Fruit fly (Drosophila melanogaster) whole organism, prepupa: ENCODE data around the gene CG46440.

Source experiments
- CG10631 ChIP-seq: fragments of 200-800 bp; sonication (Bioruptor generic); optimal IDR thresholded peaks from 2 replicates; lab custom pipeline; 2016; ENCODE audit warnings: missing biosample characterization, missing genetic modification characterization
- CG10669 ChIP-seq: fragments of 200-800 bp; sonication (Bioruptor generic); optimal IDR thresholded peaks from 3 replicates; lab custom pipeline; 2018; ENCODE audit warnings: missing biosample characterization, mild to moderate bottlenecking, missing genetic modification characterization, moderate library complexity
- CG11762 ChIP-seq: fragments of 200-800 bp; sonication (Bioruptor generic); optimal IDR thresholded peaks from 3 replicates; lab custom pipeline; 2016; ENCODE audit warnings: missing biosample characterization, missing genetic modification characterization; ENCODE audit not compliant: insufficient read depth
- CG11902 ChIP-seq: fragments of 200-800 bp; sonication (Bioruptor generic); optimal IDR thresholded peaks from 3 replicates; lab custom pipeline; 2016; ENCODE audit warnings: missing biosample characterization, missing genetic modification characterization
- CG1621 ChIP-seq: fragments of 200-800 bp; sonication (Bioruptor generic); optimal IDR thresholded peaks from 3 replicates; lab custom pipeline; 2018; ENCODE audit warnings: missing biosample characterization, mild to moderate bottlenecking, missing genetic modification characterization
- CG16779 ChIP-seq: fragments of 200-800 bp; sonication (Bioruptor generic); optimal IDR thresholded peaks from 3 replicates; lab custom pipeline; 2017; ENCODE audit warnings: missing biosample characterization, mild to moderate bottlenecking, missing genetic modification characterization
- CG3032 ChIP-seq: fragments of 200-800 bp; optimal IDR thresholded peaks from 2 replicates; lab custom pipeline; 2019; ENCODE audit warnings: missing biosample characterization, mild to moderate bottlenecking, missing genetic modification characterization, moderate library complexity
- CG32006 ChIP-seq: fragments of 200-800 bp; sonication (Bioruptor generic); optimal IDR thresholded peaks from 3 replicates; lab custom pipeline; 2017; ENCODE audit warnings: missing biosample characterization, mild to moderate bottlenecking, missing genetic modification characterization
- CG4318 ChIP-seq: fragments of 200-800 bp; sonication (Bioruptor generic); optimal IDR thresholded peaks from 3 replicates; lab custom pipeline; 2017; ENCODE audit warnings: missing biosample characterization, mild to moderate bottlenecking, missing genetic modification characterization
- CG6163 ChIP-seq: fragments of 200-800 bp; sonication (Bioruptor generic); IDR thresholded peaks from 3 replicates; pipeline ENCODE4 v1.3.6; 2022; ENCODE audit warnings: missing biosample characterization, missing genetic modification characterization
- CG6276 ChIP-seq: fragments of 200-800 bp; sonication (Bioruptor generic); optimal IDR thresholded peaks from 2 replicates; lab custom pipeline; 2017; ENCODE audit warnings: missing biosample characterization, mild to moderate bottlenecking, missing genetic modification characterization
- CG6792 ChIP-seq: fragments of 200-800 bp; sonication (Bioruptor generic); optimal IDR thresholded peaks from 3 replicates; lab custom pipeline; 2016; ENCODE audit warnings: missing biosample characterization, missing genetic modification characterization
- CG6808 ChIP-seq: fragments of 200-800 bp; sonication (Bioruptor generic); optimal IDR thresholded peaks from 3 replicates; lab custom pipeline; 2017; ENCODE audit warnings: missing biosample characterization, missing genetic modification characterization, mild to moderate bottlenecking, moderate library complexity, missing genetic modification reagents
- CG7368 ChIP-seq: fragments of 200-800 bp; sonication (Bioruptor generic); optimal IDR thresholded peaks from 3 replicates; lab custom pipeline; 2016; ENCODE audit warnings: missing biosample characterization, missing genetic modification characterization
- Eip78C ChIP-seq: fragments of 200-800 bp; sonication (Bioruptor generic); peaks from one replicate; lab custom pipeline; 2016; ENCODE audit warnings: missing biosample characterization, missing genetic modification characterization
- Eip93F ChIP-seq: fragments of 200-800 bp; sonication (Bioruptor generic); optimal IDR thresholded peaks from 2 replicates; lab custom pipeline; 2016; ENCODE audit warnings: missing biosample characterization, mild to moderate bottlenecking, missing genetic modification characterization
- Ets21C ChIP-seq: fragments of 200-800 bp; sonication (Bioruptor generic); optimal IDR thresholded peaks from 3 replicates; lab custom pipeline; 2016; ENCODE audit warnings: missing biosample characterization, missing genetic modification characterization
- Gug ChIP-seq: fragments of 200-800 bp; sonication (Bioruptor generic); IDR thresholded peaks from 2 replicates; pipeline ENCODE4 v1.3.6; 2022; ENCODE audit warnings: missing biosample characterization, missing genetic modification characterization
- Hr39 ChIP-seq: fragments of 200-800 bp; sonication (Bioruptor generic); optimal IDR thresholded peaks from 2 replicates; lab custom pipeline; 2016; ENCODE audit warnings: missing biosample characterization, missing genetic modification characterization
- Lpt ChIP-seq: fragments of 200-800 bp; sonication (Bioruptor generic); optimal IDR thresholded peaks from 3 replicates; lab custom pipeline; 2016; ENCODE audit warnings: missing biosample characterization, missing genetic modification characterization
- Met ChIP-seq: fragments of 200-800 bp; sonication (Bioruptor generic); optimal IDR thresholded peaks from 3 replicates; lab custom pipeline; 2016; ENCODE audit warnings: missing biosample characterization, missing genetic modification characterization
- OdsH ChIP-seq: fragments of 200-800 bp; sonication (Bioruptor generic); optimal IDR thresholded peaks from 3 replicates; lab custom pipeline; 2016; ENCODE audit warnings: missing biosample characterization, missing genetic modification characterization
- Smox ChIP-seq: fragments of 200-800 bp; sonication (Bioruptor generic); optimal IDR thresholded peaks from 3 replicates; lab custom pipeline; 2016; ENCODE audit warnings: missing biosample characterization, missing genetic modification characterization
- Sox102F ChIP-seq: fragments of 200-800 bp; sonication (Bioruptor generic); optimal IDR thresholded peaks from 2 replicates; lab custom pipeline; 2016; ENCODE audit warnings: missing biosample characterization, mild to moderate bottlenecking, missing genetic modification characterization
- Sox14 ChIP-seq: fragments of 200-800 bp; sonication (Bioruptor generic); optimal IDR thresholded peaks from 3 replicates; lab custom pipeline; 2016; ENCODE audit warnings: missing biosample characterization, missing genetic modification characterization
- acj6 ChIP-seq: fragments of 200-800 bp; sonication (Bioruptor generic); optimal IDR thresholded peaks from 3 replicates; lab custom pipeline; 2016; ENCODE audit warnings: missing biosample characterization, missing genetic modification characterization
- cyc ChIP-seq: fragments of 200-800 bp; sonication (Bioruptor generic); optimal IDR thresholded peaks from 3 replicates; lab custom pipeline; 2016; ENCODE audit warnings: missing biosample characterization, missing genetic modification characterization
- dsx ChIP-seq: fragments of 200-800 bp; optimal IDR thresholded peaks from 3 replicates; lab custom pipeline; 2019; ENCODE audit warnings: missing biosample characterization, mild to moderate bottlenecking, missing genetic modification characterization, moderate library complexity; ENCODE audit not compliant: poor library complexity, severe bottlenecking
- esn ChIP-seq: fragments of 200-800 bp; sonication (Bioruptor generic); optimal IDR thresholded peaks from 2 replicates; lab custom pipeline; 2016; ENCODE audit warnings: missing biosample characterization, mild to moderate bottlenecking, missing genetic modification characterization, moderate library complexity
- fd85E ChIP-seq: fragments of 200-800 bp; sonication (Bioruptor generic); optimal IDR thresholded peaks from 3 replicates; lab custom pipeline; 2016; ENCODE audit warnings: missing biosample characterization, missing genetic modification characterization
- fkh ChIP-seq: fragments of 200-800 bp; sonication (Bioruptor generic); optimal IDR thresholded peaks from 3 replicates; lab custom pipeline; 2017; ENCODE audit warnings: missing biosample characterization, mild to moderate bottlenecking, missing genetic modification characterization, moderate library complexity
- lz ChIP-seq: fragments of 200-800 bp; sonication (Bioruptor generic); optimal IDR thresholded peaks from 3 replicates; lab custom pipeline; 2016; ENCODE audit warnings: missing biosample characterization, missing genetic modification characterization
- ss ChIP-seq, 2 experiments: fragments of 200-800 bp; sonication (Bioruptor generic); optimal IDR thresholded peaks; 2 replicates in 1 of 2; 3 replicates in 1 of 2; lab custom pipeline; 2017 to 2018; ENCODE audit warnings: mild to moderate bottlenecking in 2 of 2, missing biosample characterization in 2 of 2, missing genetic modification characterization in 2 of 2, moderate library complexity in 1 of 2
- topi ChIP-seq: fragments of 200-800 bp; sonication (Bioruptor generic); optimal IDR thresholded peaks from 3 replicates; lab custom pipeline; 2016; ENCODE audit warnings: missing biosample characterization, missing genetic modification characterization
- vri ChIP-seq: fragments of 200-800 bp; sonication (Bioruptor generic); optimal IDR thresholded peaks from 3 replicates; lab custom pipeline; 2016; ENCODE audit warnings: missing biosample characterization, mild to moderate bottlenecking, missing genetic modification characterization

The CG46440 gene

DNA sequence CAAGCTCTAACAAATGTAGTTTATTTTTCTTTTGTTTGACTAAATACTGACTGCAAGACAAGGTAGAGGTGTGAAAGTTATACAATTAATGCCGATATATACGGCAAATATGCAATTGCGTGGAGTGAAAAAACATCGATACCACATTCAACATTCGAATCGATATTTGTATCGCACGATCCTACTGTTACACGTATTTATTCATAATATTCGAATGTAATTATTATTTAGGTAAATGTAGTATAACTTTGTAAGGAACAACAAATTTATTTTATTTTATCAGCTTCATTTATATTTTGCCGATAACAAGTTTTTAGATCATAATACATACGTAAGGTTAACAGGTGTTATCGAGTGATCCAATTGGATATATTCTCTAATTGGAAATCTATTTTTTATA is 22.2 kb downstream of the CG46440 start, which contains the start of gene Chc:
TSS of gene Chc (minus strand) at position 98 of the 400 bp plus-strand sequence.
- TF ChIP-seq ss (GFP tag; optimal IDR thresholded peaks at IDR 0.05; lab: Kevin White, UChicago) (no peak), Ets21C (GFP tag; lab: Kevin White, UChicago) (peak; percentile 10), CG4318 (GFP tag; lab: Kevin White, UChicago) (no peak), Hr39 (GFP tag; lab: Kevin White, UChicago) (peak; percentile 1), Sox14 (GFP tag; lab: Kevin White, UChicago) (peak; percentile 60), Sox102F (GFP tag; lab: Kevin White, UChicago) (peak; percentile 6), Met (GFP tag; lab: Kevin White, UChicago) (peak; percentile 13), CG1621 (tag; lab: Kevin White, UChicago) (peak; percentile 92), Gug (GFP tag; lab: Robert Waterston, UW) (no peak), CG11902 (GFP tag; lab: Kevin White, UChicago) (no peak), fkh (peak; percentile 14), Lpt (GFP tag; lab: Kevin White, UChicago) (no peak), Eip78C (GFP tag; lab: Kevin White, UChicago) (peak; percentile 68), CG11762 (no peak), Smox (GFP tag; lab: Kevin White, UChicago) (peak; percentile 29), CG10631 (GFP tag; lab: Kevin White, UChicago) (peak; percentile 28), lz (GFP tag; lab: Kevin White, UChicago) (peak; percentile 16), esn (GFP tag; lab: Kevin White, UChicago) (peak; percentile 22), vri (GFP tag; lab: Kevin White, UChicago) (no peak)

DNA sequence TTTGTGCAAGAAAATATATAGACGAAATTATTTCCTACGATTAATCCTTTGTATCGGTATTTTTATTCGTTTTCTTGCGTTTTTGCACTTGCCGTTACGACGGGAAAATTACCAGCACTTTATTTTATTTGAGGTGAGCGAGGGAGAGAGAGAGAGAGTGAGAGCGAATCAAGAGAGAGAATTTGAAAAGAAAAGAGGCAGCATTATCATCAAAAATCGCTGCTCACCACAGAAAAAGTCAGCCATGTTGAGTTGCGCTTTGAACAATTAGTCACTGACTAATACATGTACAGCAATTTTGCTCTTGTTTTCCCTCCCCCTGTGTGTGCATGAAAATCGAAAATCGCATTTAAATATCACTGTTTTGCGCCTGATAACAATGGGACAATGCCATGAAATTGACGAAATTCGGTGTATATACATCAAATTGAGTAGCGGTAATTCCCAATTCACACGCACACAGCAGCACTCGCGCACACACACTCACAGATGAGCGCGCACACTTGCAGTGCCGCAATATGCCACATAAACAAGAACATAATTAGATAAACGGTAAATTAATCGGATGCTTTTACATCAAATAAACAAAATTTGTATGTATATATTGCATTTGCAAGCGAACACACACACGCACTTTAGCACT is 22.9 kb downstream of the CG46440 start:
- TF ChIP-seq fd85E (GFP tag; lab: Kevin White, UChicago) (peak; percentile 15), topi (GFP tag; lab: Kevin White, UChicago) (no peak), CG6808 (GFP tag; lab: Kevin White, UChicago) (peak; percentile 22), ss (GFP tag; optimal IDR thresholded peaks at IDR 0.05; lab: Kevin White, UChicago) (peak; percentile 24 to 30), CG32006 (GFP tag; lab: Kevin White, UChicago) (no peak), CG3032 (tag; lab: Kevin White, UChicago) (no peak), Eip93F (GFP tag; lab: Kevin White, UChicago) (peak; percentile 22), Eip78C (GFP tag; lab: Kevin White, UChicago) (peak; percentile 47)

DNA sequence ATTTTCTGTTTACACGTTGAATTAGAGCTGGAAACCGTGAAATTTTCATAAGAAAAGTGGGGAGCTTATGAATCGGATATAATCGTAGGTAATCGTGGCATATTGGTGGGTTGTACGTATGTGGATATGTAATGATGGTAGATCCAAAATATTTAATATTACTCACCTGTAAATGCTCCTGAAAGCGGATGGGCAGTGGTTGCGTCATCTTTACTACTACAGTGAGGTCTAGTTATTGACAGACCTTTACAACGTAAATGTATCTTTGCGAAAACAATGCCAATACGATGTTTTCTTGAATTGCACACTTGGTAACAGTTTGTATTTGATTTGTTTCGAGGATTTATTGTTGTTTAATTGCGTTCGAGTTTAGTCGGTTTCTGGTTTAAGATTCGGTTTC is 23.7 kb downstream of the CG46440 start:
- TF ChIP-seq Smox (GFP tag; lab: Kevin White, UChicago) (no peak), Hr39 (GFP tag; lab: Kevin White, UChicago) (no peak), Lpt (GFP tag; lab: Kevin White, UChicago) (no peak), acj6 (GFP tag; lab: Kevin White, UChicago) (no peak), CG7368 (GFP tag; lab: Kevin White, UChicago) (no peak), CG11762 (no peak), CG6792 (GFP tag; lab: Kevin White, UChicago) (no peak), CG3032 (tag; lab: Kevin White, UChicago) (no peak), CG6163 (GFP tag; lab: Robert Waterston, UW) (no peak), esn (GFP tag; lab: Kevin White, UChicago) (no peak), Ets21C (GFP tag; lab: Kevin White, UChicago) (no peak), cyc (GFP tag; lab: Kevin White, UChicago) (no peak), CG10669 (GFP tag; lab: Kevin White, UChicago) (no peak), CG6276 (GFP tag; lab: Kevin White, UChicago) (no peak)
- TF ChIP-seq, all 60 proteins: peak for 0

DNA sequence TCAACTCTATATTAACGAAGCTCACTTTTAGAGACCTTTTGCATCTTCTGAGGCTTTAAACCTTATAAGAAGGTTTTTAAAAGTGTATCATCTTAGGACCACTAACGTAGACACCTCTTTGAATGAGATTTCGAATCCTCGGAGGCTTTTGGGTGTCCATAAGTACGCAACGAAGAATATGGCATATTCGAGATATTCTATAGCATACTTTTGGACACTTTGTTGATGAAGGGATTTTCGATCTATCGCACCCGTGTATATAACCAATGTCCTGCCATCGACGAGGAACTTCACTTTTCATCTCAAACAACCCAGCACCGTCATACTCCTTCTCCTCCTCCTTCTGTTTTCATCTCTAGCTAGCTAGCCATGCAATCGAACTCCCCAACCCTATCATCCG is 35.3 kb downstream of the CG46440 start:
- TF ChIP-seq Hr39 (GFP tag; lab: Kevin White, UChicago) (no peak), CG16779 (no peak), OdsH (GFP tag; lab: Kevin White, UChicago) (no peak), CG32006 (GFP tag; lab: Kevin White, UChicago) (no peak), CG1621 (tag; lab: Kevin White, UChicago) (no peak), dsx (no peak), cyc (GFP tag; lab: Kevin White, UChicago) (no peak), Gug (GFP tag; lab: Robert Waterston, UW) (no peak), fkh (no peak), Smox (GFP tag; lab: Kevin White, UChicago) (no peak), Sox102F (GFP tag; lab: Kevin White, UChicago) (no peak)
